Worm (Caenorhabditis elegans) whole organism, L4 larva: ENCODE data around the gene sre-9.

Experiments used
- ceh-28 ChIP-seq: fragments of 150-350 bp; optimal IDR thresholded peaks from 2 replicates; lab custom pipeline; 2014; ENCODE audit warnings: missing biosample characterization, missing genetic modification reagents, missing genetic modification characterization
- fos-1 ChIP-seq: fragments of 150-350 bp; optimal IDR thresholded peaks from 2 replicates; lab custom pipeline; 2014; ENCODE audit warnings: missing biosample characterization, missing genetic modification characterization
- unc-62 ChIP-seq, 3 experiments: fragments of 150-350 bp in 1 of 3; sonication (generic microtip); optimal IDR thresholded peaks in 2 of 3; peaks in 1 of 3; 1 replicate in 1 of 3; 2 replicates in 2 of 3; lab custom pipeline; 2014 to 2017; ENCODE audit warnings: missing biosample characterization in 3 of 3, missing genetic modification characterization in 3 of 3, missing genetic modification reagents in 3 of 3, missing genotype in 1 of 3

DNA sequence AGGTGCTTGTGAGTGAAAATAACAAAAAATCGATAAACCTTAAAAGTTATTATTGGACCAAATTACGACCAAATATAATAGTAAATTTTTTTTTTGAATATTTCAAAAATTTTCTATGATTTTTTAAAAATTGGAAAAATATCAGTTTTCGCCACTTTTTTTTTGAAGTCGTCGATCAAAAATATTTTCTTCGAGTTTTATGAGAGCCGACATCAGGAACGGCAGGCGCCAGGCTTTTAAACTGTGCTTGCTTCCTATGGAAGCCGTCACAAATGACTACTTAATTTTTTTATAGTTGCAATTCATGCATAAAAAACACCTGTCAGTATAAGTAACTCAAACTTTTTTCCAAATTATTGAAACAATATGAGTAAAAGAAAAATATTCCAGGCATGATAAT, 8.7 kb downstream of the sre-9 start:
- TF ChIP-seq unc-62 (GFP tag; optimal IDR thresholded peaks at IDR 0.05 in 1 of 2; lab: Kevin White, UChicago) (peak in 1 of 2 experiments; percentile 93), unc-62 (tag; optimal IDR thresholded peaks at IDR 0.05; lab: Kevin White, UChicago) (no peak), ceh-28 (tag; lab: Kevin White, UChicago) (no peak), fos-1 (tag; lab: Kevin White, UChicago) (no peak)
